Worm (Caenorhabditis elegans) whole organism, L3 larva: Measurements from ENCODE around the gene Y46H3D.1.
A peak's percentile ranks its signal among the peaks of the same experiment; 100 is the strongest.

Experiments used
- R02D3.7 ChIP-seq: fragments of 150-350 bp; optimal IDR thresholded peaks from 2 replicates; lab custom pipeline; 2014; ENCODE audit warnings: missing biosample characterization, missing genetic modification characterization
- ZK546.5 ChIP-seq: sonication (generic microtip); optimal IDR thresholded peaks from 2 replicates; lab custom pipeline; 2017; ENCODE audit warnings: missing biosample characterization, missing genetic modification characterization
- ama-1 ChIP-seq: fragments of 150-350 bp; optimal IDR thresholded peaks from 2 replicates; lab custom pipeline; 2018
- ceh-16 ChIP-seq: sonication (generic microtip); optimal IDR thresholded peaks from 2 replicates; lab custom pipeline; 2017; ENCODE audit warnings: missing biosample characterization, missing genetic modification characterization
- ceh-28 ChIP-seq: fragments of 150-350 bp; optimal IDR thresholded peaks from 2 replicates; lab custom pipeline; 2014; ENCODE audit warnings: missing biosample characterization, missing genetic modification reagents, missing genetic modification characterization
- ceh-9 ChIP-seq: sonication (generic microtip); optimal IDR thresholded peaks from 2 replicates; lab custom pipeline; 2018; ENCODE audit warnings: missing biosample characterization, missing genetic modification characterization
- egl-5 ChIP-seq: fragments of 150-350 bp; optimal IDR thresholded peaks from 2 replicates; lab custom pipeline; 2017; ENCODE audit warnings: missing biosample characterization, missing genetic modification reagents, missing genetic modification characterization, inconsistent platforms
- elt-1 ChIP-seq: fragments of 150-350 bp; optimal IDR thresholded peaks from 2 replicates; lab custom pipeline; 2014; ENCODE audit warnings: missing biosample characterization, missing genetic modification characterization
- elt-2 ChIP-seq: sonication (generic microtip); optimal IDR thresholded peaks from 2 replicates; lab custom pipeline; 2016; ENCODE audit warnings: missing genetic modification reagents, mild to moderate bottlenecking, missing genetic modification characterization, missing compliant biosample characterization
- elt-3 ChIP-seq, 3 experiments: fragments of 150-350 bp in 1 of 3; sonication (generic microtip) in 2 of 3; optimal IDR thresholded peaks; 2 replicates in 2 of 3; 4 replicates in 1 of 3; lab custom pipeline; 2014 to 2017; ENCODE audit warnings: missing biosample characterization in 3 of 3, missing genetic modification characterization in 3 of 3
- eor-1 ChIP-seq, 2 experiments: fragments of 150-350 bp; optimal IDR thresholded peaks; 2 replicates each; lab custom pipeline; 2014 to 2018; ENCODE audit warnings: missing biosample characterization in 2 of 2, missing genetic modification characterization in 2 of 2
- fkh-10 ChIP-seq: sonication (generic microtip); optimal IDR thresholded peaks from 2 replicates; lab custom pipeline; 2017; ENCODE audit warnings: missing biosample characterization, missing genetic modification reagents, missing genetic modification characterization
- fos-1 ChIP-seq: fragments of 150-350 bp; optimal IDR thresholded peaks from 2 replicates; lab custom pipeline; 2014; ENCODE audit warnings: missing biosample characterization, missing genetic modification characterization
- hmg-11 ChIP-seq: sonication (generic microtip); optimal IDR thresholded peaks from 2 replicates; lab custom pipeline; 2016; ENCODE audit warnings: missing genetic modification characterization, missing compliant biosample characterization
- jun-1 ChIP-seq: fragments of 150-350 bp; optimal IDR thresholded peaks from 2 replicates; lab custom pipeline; 2014; ENCODE audit warnings: missing biosample characterization, missing genetic modification reagents, missing genetic modification characterization
- lin-15B ChIP-seq: fragments of 150-350 bp; optimal IDR thresholded peaks from 2 replicates; lab custom pipeline; 2014; ENCODE audit warnings: missing biosample characterization, missing genetic modification characterization
- lin-39 ChIP-seq: fragments of 150-350 bp; optimal IDR thresholded peaks from 2 replicates; lab custom pipeline; 2018; ENCODE audit warnings: missing biosample characterization, missing genetic modification reagents, missing genetic modification characterization
- lsy-12 ChIP-seq: sonication (generic microtip); optimal IDR thresholded peaks from 2 replicates; lab custom pipeline; 2016; ENCODE audit warnings: mild to moderate bottlenecking, missing genetic modification characterization, missing compliant biosample characterization
- mdl-1 ChIP-seq: fragments of 150-350 bp; optimal IDR thresholded peaks from 2 replicates; lab custom pipeline; 2014; ENCODE audit warnings: missing biosample characterization, missing genetic modification characterization
- nfya-1 ChIP-seq: sonication (generic microtip); optimal IDR thresholded peaks from 2 replicates; lab custom pipeline; 2017; ENCODE audit warnings: missing genetic modification characterization, mild to moderate bottlenecking, missing compliant biosample characterization, antibody characterized with exemption, moderate library complexity; ENCODE audit not compliant: insufficient read depth
- nhr-11 ChIP-seq: fragments of 150-350 bp; optimal IDR thresholded peaks from 2 replicates; lab custom pipeline; 2014; ENCODE audit warnings: missing biosample characterization, missing genetic modification characterization
- nhr-12 ChIP-seq: fragments of 150-350 bp; optimal IDR thresholded peaks from 2 replicates; lab custom pipeline; 2014; ENCODE audit warnings: missing biosample characterization, missing genetic modification characterization
- nhr-23 ChIP-seq: fragments of 150-350 bp; optimal IDR thresholded peaks from 2 replicates; lab custom pipeline; 2014; ENCODE audit warnings: missing biosample characterization, missing genetic modification reagents, missing genetic modification characterization
- nhr-237 ChIP-seq: fragments of 150-350 bp; optimal IDR thresholded peaks from 2 replicates; lab custom pipeline; 2014; ENCODE audit warnings: missing biosample characterization, missing genetic modification characterization
- nhr-25 ChIP-seq: sonication (generic microtip); optimal IDR thresholded peaks from 2 replicates; lab custom pipeline; 2017; ENCODE audit warnings: missing biosample characterization, missing genetic modification characterization
- nhr-28 ChIP-seq: fragments of 150-350 bp; optimal IDR thresholded peaks from 2 replicates; lab custom pipeline; 2014; ENCODE audit warnings: missing biosample characterization, missing genetic modification characterization
- nhr-43 ChIP-seq: sonication (generic microtip); optimal IDR thresholded peaks from 2 replicates; lab custom pipeline; 2016; ENCODE audit warnings: mild to moderate bottlenecking, missing genetic modification characterization, missing compliant biosample characterization; ENCODE audit not compliant: poor library complexity, severe bottlenecking
- nhr-67 ChIP-seq: fragments of 150-350 bp; optimal IDR thresholded peaks from 2 replicates; lab custom pipeline; 2014; ENCODE audit warnings: missing biosample characterization, missing genetic modification characterization
- nhr-76 ChIP-seq: fragments of 150-350 bp; sonication (generic microtip); optimal IDR thresholded peaks from 5 replicates; lab custom pipeline; 2014; ENCODE audit warnings: missing biosample characterization, missing genetic modification characterization
- pha-4 ChIP-seq: fragments of 150-350 bp; optimal IDR thresholded peaks from 2 replicates; lab custom pipeline; 2014; ENCODE audit warnings: missing biosample characterization, missing genetic modification reagents, missing genetic modification characterization
- sea-2 ChIP-seq: fragments of 150-350 bp; sonication (generic microtip); optimal IDR thresholded peaks from 4 replicates; lab custom pipeline; 2014; ENCODE audit warnings: missing biosample characterization, missing genetic modification reagents, missing genetic modification characterization
- unc-62 ChIP-seq: fragments of 150-350 bp; sonication (generic microtip); optimal IDR thresholded peaks from 4 replicates; lab custom pipeline; 2014; ENCODE audit warnings: missing biosample characterization, missing genetic modification reagents, missing genetic modification characterization
- zag-1 ChIP-seq: fragments of 150-350 bp; optimal IDR thresholded peaks from 2 replicates; lab custom pipeline; 2014; ENCODE audit warnings: missing biosample characterization, missing genetic modification characterization
- ztf-11 ChIP-seq: fragments of 150-350 bp; optimal IDR thresholded peaks from 2 replicates; lab custom pipeline; 2014; ENCODE audit warnings: missing biosample characterization, missing genetic modification characterization
- ztf-4 ChIP-seq: fragments of 150-350 bp; optimal IDR thresholded peaks from 2 replicates; lab custom pipeline; 2014; ENCODE audit warnings: missing biosample characterization, missing genetic modification characterization

The Y46H3D.1 gene

ce11 chrV:1662270-1662669 lies 20.0 kb downstream of the Y46H3D.1 start, which contains the start of gene irld-40:
TSS of gene irld-40 (plus strand) at chrV:1662570.
- TF ChIP-seq ceh-16 (tag; lab: Kevin White, UChicago) (no peak), nhr-25 (tag; lab: Kevin White, UChicago) (no peak), nhr-11 (tag; lab: Kevin White, UChicago) (peak; percentile 1), elt-3 (tag; optimal IDR thresholded peaks at IDR 0.05; lab: Kevin White, UChicago) (no peak), lsy-12 (tag; lab: Kevin White, UChicago) (no peak)

- no peak for TF ChIP-seq nhr-237 (tag; lab: Kevin White, UChicago)
- TF ChIP-seq pha-4 (tag; lab: Kevin White, UChicago): no peak
- no peak for TF ChIP-seq fkh-10 (GFP tag; lab: Kevin White, UChicago)
- no peak for TF ChIP-seq ceh-28 (tag; lab: Kevin White, UChicago)
- no peak for TF ChIP-seq nfya-1 (tag; lab: Kevin White, UChicago)
- TF ChIP-seq elt-1 (tag; lab: Kevin White, UChicago): no peak
- no peak for TF ChIP-seq eor-1 (tag; optimal IDR thresholded peaks at IDR 0.05; lab: Kevin White, UChicago)
- TF ChIP-seq, all 47 proteins: peak for 0
Measured at ce11 chrV:1664921-1665320, 22.6 kb downstream of the Y46H3D.1 start, which contains the start of gene K04F1.9. TSS of gene K04F1.9 (plus strand) at chrV:1665221.

ce11 chrV:1666904-1667303 lies 24.6 kb downstream of the Y46H3D.1 start, which contains the start of gene K04F1.8:
TSS of gene K04F1.8 (plus strand) at chrV:1667204.
- TF ChIP-seq hmg-11 (tag; lab: Kevin White, UChicago) (no peak), R02D3.7 (no peak), jun-1 (tag; lab: Kevin White, UChicago) (no peak), egl-5 (tag; lab: Kevin White, UChicago) (no peak), lin-15B (tag; lab: Kevin White, UChicago) (no peak), nhr-23 (tag; lab: Kevin White, UChicago) (no peak), mdl-1 (tag; lab: Kevin White, UChicago) (no peak), elt-2 (tag; lab: Kevin White, UChicago) (no peak), sea-2 (no peak), ztf-4 (tag; lab: Kevin White, UChicago) (no peak), nhr-43 (no peak), nhr-67 (no peak)

- no peak for TF ChIP-seq nhr-43
- TF ChIP-seq pha-4 (tag; lab: Kevin White, UChicago): no peak
- no peak for TF ChIP-seq nhr-76 (tag; lab: Kevin White, UChicago)
- no peak for TF ChIP-seq fos-1 (tag; lab: Kevin White, UChicago)
- TF ChIP-seq ztf-11 (tag; lab: Kevin White, UChicago): no peak
- no peak for TF ChIP-seq nhr-237 (tag; lab: Kevin White, UChicago)
- TF ChIP-seq elt-1 (tag; lab: Kevin White, UChicago): no peak
- TF ChIP-seq ceh-9: no peak
- TF ChIP-seq eor-1 (tag; optimal IDR thresholded peaks at IDR 0.05; lab: Kevin White, UChicago): no peak
- no peak for TF ChIP-seq ceh-16 (tag; lab: Kevin White, UChicago)
- TF ChIP-seq hmg-11 (tag; lab: Kevin White, UChicago): no peak
- no peak for TF ChIP-seq ZK546.5 (tag; lab: Kevin White, UChicago)
- no peak for TF ChIP-seq ama-1
- TF ChIP-seq nhr-28: no peak
Measured at ce11 chrV:1668216-1668615, 25.9 kb downstream of the Y46H3D.1 start, which contains the start of gene irld-42. TSS of gene irld-42 (plus strand) at chrV:1668516.

ce11 chrV:1678228-1678627 lies 35.9 kb downstream of the Y46H3D.1 start, which contains the start of gene srw-98:
TSS of gene srw-98 (minus strand) at chrV:1678328.
- TF ChIP-seq elt-1 (tag; lab: Kevin White, UChicago) (no peak), lin-39 (tag; lab: Kevin White, UChicago) (no peak), zag-1 (tag; lab: Kevin White, UChicago) (no peak), lsy-12 (tag; lab: Kevin White, UChicago) (no peak), unc-62 (no peak), ama-1 (no peak), eor-1 (tag; optimal IDR thresholded peaks at IDR 0.05; lab: Kevin White, UChicago) (no peak), hmg-11 (tag; lab: Kevin White, UChicago) (no peak), ztf-4 (tag; lab: Kevin White, UChicago) (no peak), nhr-12 (tag; lab: Kevin White, UChicago) (no peak), nhr-237 (tag; lab: Kevin White, UChicago) (no peak), nfya-1 (tag; lab: Kevin White, UChicago) (no peak), elt-3 (tag; optimal IDR thresholded peaks at IDR 0.05; lab: Kevin White, UChicago) (no peak)
